2 worm cellular contexts compared by ENCODE assay signal in the genomic region with DNA sequence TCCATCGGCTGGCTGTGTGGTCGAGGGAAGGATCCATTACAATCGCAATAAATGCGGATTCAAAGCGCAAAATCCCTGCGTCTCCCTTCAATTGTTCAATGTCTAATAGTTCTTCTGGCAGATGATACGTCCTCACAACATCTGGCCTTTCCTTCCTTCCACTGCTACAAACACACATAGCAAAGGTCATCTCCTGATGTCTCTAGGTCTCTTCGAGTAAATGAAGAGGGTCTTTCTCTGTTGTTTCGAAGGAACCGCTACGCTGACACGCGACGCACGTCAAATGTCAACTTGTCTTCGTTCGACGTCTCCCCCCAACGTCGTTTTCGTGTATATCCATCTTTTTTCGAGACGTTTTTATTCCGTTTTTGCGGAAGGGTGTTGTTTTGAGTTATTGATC.
A peak's percentile ranks its signal among the peaks of the same experiment; 100 is the strongest.
TF ChIP-seq lines count a peak whose summit lies in the region.

No protein-coding gene starts in this region.

TF ChIP-seq in whole organism, L1 larva, 84 proteins besides CTCF, POLR2A, EP300 and RAD21 (continued from another document):
- TF ChIP-seq blmp-1 (tag; optimal IDR thresholded peaks at IDR 0.05; lab: Kevin White, UChicago) (peak; percentile 92), ceh-88 (GFP tag; IDR thresholded peaks at IDR 0.05; lab: Robert Waterston, UW) (no peak), unc-86 (tag; optimal IDR thresholded peaks at IDR 0.05; lab: Kevin White, UChicago) (peak; percentile 24), mdl-1 (tag; optimal IDR thresholded peaks at IDR 0.05; lab: Kevin White, UChicago) (peak in 1 of 2 experiments; percentile 35), efl-3 (GFP tag; optimal IDR thresholded peaks at IDR 0.05; lab: Kevin White, UChicago) (no peak), nhr-11 (tag; optimal IDR thresholded peaks at IDR 0.05; lab: Kevin White, UChicago) (no peak), nhr-47 (tag; optimal IDR thresholded peaks at IDR 0.05; lab: Kevin White, UChicago) (peak; percentile 49), nhr-12 (tag; optimal IDR thresholded peaks at IDR 0.05; lab: Kevin White, UChicago) (no peak), lin-35 (GFP tag; optimal IDR thresholded peaks at IDR 0.05; lab: Kevin White, UChicago) (peak; percentile 43 to 72), skn-1 (tag; optimal IDR thresholded peaks at IDR 0.05; lab: Kevin White, UChicago) (peak; percentile 3), irx-1 (tag; optimal IDR thresholded peaks at IDR 0.05; lab: Kevin White, UChicago) (no peak), elt-2 (tag; optimal IDR thresholded peaks at IDR 0.05; lab: Kevin White, UChicago) (no peak), nhr-85 (tag; lab: Kevin White, UChicago) (peak; percentile 92), alr-1 (tag; optimal IDR thresholded peaks at IDR 0.05; lab: Kevin White, UChicago; ENCODE audit: borderline replicate concordance) (no peak), C34B4.2 (tag; optimal IDR thresholded peaks at IDR 0.05; lab: Kevin White, UChicago) (no peak), nhr-76 (tag; optimal IDR thresholded peaks at IDR 0.05; lab: Kevin White, UChicago) (no peak), snu-23 (GFP tag; optimal IDR thresholded peaks at IDR 0.05; lab: Kevin White, UChicago) (peak; percentile 87), lin-13 (GFP tag; optimal IDR thresholded peaks at IDR 0.05; lab: Kevin White, UChicago) (peak; percentile 69), ceh-8 (GFP tag; optimal IDR thresholded peaks at IDR 0.05; lab: Kevin White, UChicago) (no peak), ztf-4 (tag; optimal IDR thresholded peaks at IDR 0.05; lab: Kevin White, UChicago) (peak; percentile 47), lin-15B (tag; optimal IDR thresholded peaks at IDR 0.05; lab: Kevin White, UChicago) (no peak), fkh-10 (GFP tag; optimal IDR thresholded peaks at IDR 0.05; lab: Kevin White, UChicago) (no peak), pqm-1 (tag; optimal IDR thresholded peaks at IDR 0.05; lab: Kevin White, UChicago) (no peak), unc-62 (GFP tag; optimal IDR thresholded peaks at IDR 0.05; lab: Kevin White, UChicago) (peak; percentile 80), rnt-1 (tag; optimal IDR thresholded peaks at IDR 0.05; lab: Kevin White, UChicago) (peak; percentile 68), aha-1 (tag; optimal IDR thresholded peaks at IDR 0.05; lab: Kevin White, UChicago) (no peak), elt-3 (tag; optimal IDR thresholded peaks at IDR 0.05; lab: Kevin White, UChicago) (peak in 2 of 6 experiments; percentile 17 to 65), C16A3.4 (tag; optimal IDR thresholded peaks at IDR 0.05; lab: Kevin White, UChicago) (peak; percentile 78), Y116A8C.19 (tag; optimal IDR thresholded peaks at IDR 0.05; lab: Kevin White, UChicago; ENCODE audit: borderline replicate concordance) (no peak), grh-1 (GFP tag; IDR thresholded peaks at IDR 0.05; lab: Robert Waterston, UW) (no peak), mef-2 (tag; optimal IDR thresholded peaks at IDR 0.05; lab: Kevin White, UChicago) (no peak), ceh-82 (tag; optimal IDR thresholded peaks at IDR 0.05; lab: Kevin White, UChicago) (peak in 1 of 3 experiments; percentile 32), ceh-90 (tag; optimal IDR thresholded peaks at IDR 0.05; lab: Kevin White, UChicago) (no peak), lin-14 (GFP tag; optimal IDR thresholded peaks at IDR 0.05; lab: Kevin White, UChicago) (peak; percentile 91), fos-1 (tag; optimal IDR thresholded peaks at IDR 0.05; lab: Kevin White, UChicago) (peak; percentile 34), efl-1 (optimal IDR thresholded peaks at IDR 0.05; lab: Kevin White, UChicago) (peak; percentile 48 to 62), efl-1 (GFP tag; optimal IDR thresholded peaks at IDR 0.05 in 1 of 2; lab: Kevin White, UChicago) (peak; percentile 40 to 82), ceh-63 (GFP tag; optimal IDR thresholded peaks at IDR 0.05; lab: Kevin White, UChicago) (no peak), nhr-28 (tag; optimal IDR thresholded peaks at IDR 0.05; lab: Kevin White, UChicago) (no peak), nhr-20 (tag; optimal IDR thresholded peaks at IDR 0.05; lab: Kevin White, UChicago) (peak; percentile 71), nhr-90 (tag; optimal IDR thresholded peaks at IDR 0.05; lab: Kevin White, UChicago; ENCODE audit: poor library complexity) (peak; percentile 43), pax-3 (tag; optimal IDR thresholded peaks at IDR 0.05; lab: Kevin White, UChicago) (no peak), unc-98 (GFP tag; IDR thresholded peaks at IDR 0.05; lab: Robert Waterston, UW) (no peak), xbp-1 (tag; optimal IDR thresholded peaks at IDR 0.05; lab: Kevin White, UChicago) (peak; percentile 20), snpc-4 (tag; optimal IDR thresholded peaks at IDR 0.05; lab: Kevin White, UChicago) (peak; percentile 31), pag-3 (tag; optimal IDR thresholded peaks at IDR 0.05; lab: Kevin White, UChicago; ENCODE audit: borderline replicate concordance, insufficient read depth) (no peak), mep-1 (tag; optimal IDR thresholded peaks at IDR 0.05; lab: Kevin White, UChicago) (peak; percentile 88), ama-1 (optimal IDR thresholded peaks at IDR 0.05; lab: Kevin White, UChicago) (no peak), nhr-71 (tag; optimal IDR thresholded peaks at IDR 0.05; lab: Kevin White, UChicago) (peak; percentile 80), aly-2 (tag; optimal IDR thresholded peaks at IDR 0.05; lab: Kevin White, UChicago) (peak; percentile 11), F16B12.6 (tag; optimal IDR thresholded peaks at IDR 0.05; lab: Kevin White, UChicago) (no peak), lir-3 (tag; optimal IDR thresholded peaks at IDR 0.05; lab: Kevin White, UChicago; ENCODE audit: poor library complexity) (no peak), lin-39 (tag; optimal IDR thresholded peaks at IDR 0.05; lab: Kevin White, UChicago) (no peak)

TF ChIP-seq in whole organism, L3 larva, 47 proteins besides CTCF, POLR2A, EP300 and RAD21 (continued from another document):
- TF ChIP-seq nhr-77 (tag; optimal IDR thresholded peaks at IDR 0.05; lab: Kevin White, UChicago) (no peak), nhr-11 (tag; optimal IDR thresholded peaks at IDR 0.05; lab: Kevin White, UChicago) (peak; percentile 2), lin-15B (tag; optimal IDR thresholded peaks at IDR 0.05; lab: Kevin White, UChicago) (peak; percentile 57), egl-27 (tag; optimal IDR thresholded peaks at IDR 0.05; lab: Kevin White, UChicago) (no peak)
